Worm (Caenorhabditis elegans) whole organism, L4 larva: ENCODE results near the gene sru-22.
A peak's percentile ranks its signal among the peaks of the same experiment; 100 is the strongest.

ENCODE experiments used
- D1046.2 ChIP-seq: fragments of 200-800 bp; sonication (Bioruptor generic); IDR thresholded peaks from 2 replicates; pipeline ENCODE4 v1.3.6; 2022; ENCODE audit warnings: missing genetic modification characterization, missing compliant biosample characterization
- F10B5.3 ChIP-seq: sonication (generic microtip); optimal IDR thresholded peaks from 2 replicates; lab custom pipeline; 2016; ENCODE audit warnings: mild to moderate bottlenecking, missing genetic modification characterization, missing compliant biosample characterization
- F26F4.8 ChIP-seq: fragments of 200-800 bp; sonication (Bioruptor generic); conservative IDR thresholded peaks from 2 replicates; pipeline ENCODE4 v1.3.6; 2022; ENCODE audit warnings: missing genetic modification characterization, missing compliant biosample characterization
- F44E2.7 ChIP-seq: fragments of 200-800 bp; sonication (Bioruptor generic); IDR thresholded peaks from 2 replicates; pipeline ENCODE4 v2.1.2; 2022; ENCODE audit warnings: missing genetic modification characterization, missing compliant biosample characterization
- F49E8.2 ChIP-seq: sonication (generic microtip); optimal IDR thresholded peaks from 2 replicates; lab custom pipeline; 2016; ENCODE audit warnings: missing compliant biosample characterization, mild to moderate bottlenecking, missing genetic modification characterization, borderline replicate concordance
- T20F7.1 ChIP-seq: fragments of 200-800 bp; sonication (Bioruptor generic); optimal IDR thresholded peaks from 2 replicates; lab custom pipeline; 2018; ENCODE audit warnings: mild to moderate bottlenecking, missing genetic modification characterization, missing compliant biosample characterization
- T26A8.4 ChIP-seq: fragments of 200-800 bp; sonication (Bioruptor generic); IDR thresholded peaks from 2 replicates; pipeline ENCODE4 v1.3.6; 2022; ENCODE audit warnings: missing genetic modification characterization, missing compliant biosample characterization
- Y105C5A.15 ChIP-seq: fragments of 200-800 bp; sonication (Bioruptor generic); IDR thresholded peaks from 2 replicates; pipeline ENCODE4 v1.3.6; 2022; ENCODE audit warnings: missing genetic modification characterization, missing compliant biosample characterization
- Y48G9A.11 ChIP-seq: fragments of 200-800 bp; sonication (Bioruptor generic); IDR thresholded peaks from 2 replicates; pipeline ENCODE4 v1.3.6; 2022; ENCODE audit warnings: missing genetic modification reagents, missing genetic modification characterization, missing compliant biosample characterization
- ZK546.5 ChIP-seq, 2 experiments: sonication (generic microtip); optimal IDR thresholded peaks; 2 replicates each; lab custom pipeline; 2017; ENCODE audit warnings: missing biosample characterization in 2 of 2, missing genetic modification characterization in 2 of 2
- ama-1 ChIP-seq: fragments of 150-350 bp; optimal IDR thresholded peaks from 2 replicates; lab custom pipeline; 2014; ENCODE audit warnings: inconsistent platforms, mixed read lengths
- ceh-20 ChIP-seq: fragments of 200-800 bp; sonication (Bioruptor generic); IDR thresholded peaks from 2 replicates; pipeline ENCODE4 v1.3.6; 2022; ENCODE audit warnings: missing genetic modification reagents, missing genetic modification characterization, missing compliant biosample characterization
- ceh-32 ChIP-seq: sonication (generic microtip); optimal IDR thresholded peaks from 2 replicates; lab custom pipeline; 2016; ENCODE audit warnings: mild to moderate bottlenecking, missing genetic modification characterization, missing compliant biosample characterization; ENCODE audit not compliant: poor library complexity
- ceh-44 ChIP-seq: fragments of 200-800 bp; sonication (Bioruptor generic); IDR thresholded peaks from 2 replicates; pipeline ENCODE4 v1.3.6; 2022; ENCODE audit warnings: missing genetic modification reagents, missing genetic modification characterization, missing compliant biosample characterization
- ces-1 ChIP-seq: fragments of 150-350 bp; sonication (generic microtip); optimal IDR thresholded peaks from 4 replicates; lab custom pipeline; 2014; ENCODE audit warnings: missing biosample characterization, missing genetic modification reagents, missing genetic modification characterization
- daf-8 ChIP-seq: fragments of 200-800 bp; sonication (Bioruptor generic); IDR thresholded peaks from 2 replicates; pipeline ENCODE4 v1.3.6; 2022; ENCODE audit warnings: missing genetic modification characterization, missing compliant biosample characterization
- dmd-6 ChIP-seq: fragments of 200-800 bp; sonication (Bioruptor generic); IDR thresholded peaks from 2 replicates; pipeline ENCODE4 v1.3.6; 2022; ENCODE audit warnings: missing genetic modification reagents, missing genetic modification characterization, missing compliant biosample characterization
- dmd-8 ChIP-seq: fragments of 200-800 bp; sonication (Bioruptor generic); IDR thresholded peaks from 2 replicates; pipeline ENCODE4 v1.3.6; 2022; ENCODE audit warnings: missing genetic modification characterization, missing compliant biosample characterization
- dmd-9 ChIP-seq: fragments of 200-800 bp; sonication (Bioruptor generic); IDR thresholded peaks from 2 replicates; pipeline ENCODE4 v1.3.6; 2022; ENCODE audit warnings: missing genetic modification reagents, missing genetic modification characterization, missing compliant biosample characterization
- dpl-1 ChIP-seq: fragments of 150-350 bp; optimal IDR thresholded peaks from 2 replicates; lab custom pipeline; 2014; ENCODE audit warnings: missing biosample characterization, missing genetic modification reagents, missing genetic modification characterization
- duxl-1 ChIP-seq: sonication (generic microtip); optimal IDR thresholded peaks from 2 replicates; lab custom pipeline; 2016; ENCODE audit warnings: mild to moderate bottlenecking, missing genetic modification characterization, moderate library complexity, missing compliant biosample characterization; ENCODE audit not compliant: poor library complexity
- gei-8 ChIP-seq: fragments of 200-800 bp; sonication (Bioruptor generic); optimal IDR thresholded peaks from 2 replicates; lab custom pipeline; 2018; ENCODE audit warnings: mild to moderate bottlenecking, missing genetic modification characterization, missing compliant biosample characterization
- hif-1 ChIP-seq, 2 experiments: sonication (generic microtip); optimal IDR thresholded peaks; 2 replicates each; lab custom pipeline; 2016 to 2017; ENCODE audit warnings: missing compliant biosample characterization in 2 of 2, missing genetic modification characterization in 2 of 2, missing genetic modification reagents in 2 of 2, missing genotype in 2 of 2, mild to moderate bottlenecking in 1 of 2
- hlh-30 ChIP-seq: sonication (generic microtip); optimal IDR thresholded peaks from 2 replicates; lab custom pipeline; 2017; ENCODE audit warnings: antibody characterized with exemption, mild to moderate bottlenecking, missing genetic modification characterization, missing compliant biosample characterization; ENCODE audit not compliant: insufficient read depth
- jun-1 ChIP-seq: fragments of 150-350 bp; optimal IDR thresholded peaks from 2 replicates; lab custom pipeline; 2014; ENCODE audit warnings: missing biosample characterization, missing genetic modification reagents, missing genetic modification characterization
- lim-7 ChIP-seq: fragments of 200-800 bp; sonication (Bioruptor generic); IDR thresholded peaks from 2 replicates; pipeline ENCODE4 v1.3.6; 2022; ENCODE audit warnings: missing genetic modification characterization, missing compliant biosample characterization
- lin-13 ChIP-seq: fragments of 150-350 bp; optimal IDR thresholded peaks from 2 replicates; lab custom pipeline; 2014; ENCODE audit warnings: missing biosample characterization, missing genetic modification reagents, missing genetic modification characterization
- lin-15B ChIP-seq: fragments of 150-350 bp; sonication (generic microtip); optimal IDR thresholded peaks from 3 replicates; lab custom pipeline; 2014; ENCODE audit warnings: missing biosample characterization, missing genetic modification characterization
- lin-38 ChIP-seq: fragments of 200-800 bp; sonication (Bioruptor generic); IDR thresholded peaks from 2 replicates; pipeline ENCODE4 v1.3.6; 2022; ENCODE audit warnings: missing genetic modification reagents, missing genetic modification characterization, missing compliant biosample characterization
- lir-3 ChIP-seq: sonication (generic microtip); optimal IDR thresholded peaks from 2 replicates; lab custom pipeline; 2016; ENCODE audit warnings: mild to moderate bottlenecking, missing genetic modification characterization, missing compliant biosample characterization
- mdl-1 ChIP-seq, 2 experiments: fragments of 150-350 bp in 1 of 2; sonication (generic microtip) in 1 of 2; optimal IDR thresholded peaks; 2 replicates each; lab custom pipeline; 2014 to 2017; ENCODE audit warnings: missing biosample characterization in 2 of 2, missing genetic modification characterization in 2 of 2
- mes-2 ChIP-seq: sonication (generic microtip); optimal IDR thresholded peaks from 2 replicates; lab custom pipeline; 2016; ENCODE audit warnings: missing genotype, mild to moderate bottlenecking, missing genetic modification characterization, missing compliant biosample characterization; ENCODE audit not compliant: poor library complexity, severe bottlenecking
- mxl-2 ChIP-seq: fragments of 200-800 bp; sonication (Bioruptor generic); conservative IDR thresholded peaks from 2 replicates; pipeline ENCODE4 v1.3.6; 2022; ENCODE audit warnings: missing genetic modification reagents, missing genetic modification characterization, missing compliant biosample characterization
- mxl-3 ChIP-seq: fragments of 200-800 bp; sonication (Bioruptor generic); optimal IDR thresholded peaks from 2 replicates; lab custom pipeline; 2018; ENCODE audit warnings: mild to moderate bottlenecking, missing genetic modification characterization, missing compliant biosample characterization
- nhr-11 ChIP-seq: fragments of 150-350 bp; optimal IDR thresholded peaks from 2 replicates; lab custom pipeline; 2014; ENCODE audit warnings: missing biosample characterization, missing genetic modification characterization
- nhr-28 ChIP-seq: fragments of 150-350 bp; optimal IDR thresholded peaks from 2 replicates; lab custom pipeline; 2014; ENCODE audit warnings: missing biosample characterization, missing genetic modification characterization
- nhr-6 ChIP-seq: fragments of 150-350 bp; optimal IDR thresholded peaks from 2 replicates; lab custom pipeline; 2014; ENCODE audit warnings: missing biosample characterization, missing genetic modification characterization
- nhr-77 ChIP-seq: fragments of 150-350 bp; optimal IDR thresholded peaks from 2 replicates; lab custom pipeline; 2014; ENCODE audit warnings: missing biosample characterization, missing genetic modification characterization
- php-3 ChIP-seq: fragments of 200-800 bp; sonication (Bioruptor generic); IDR thresholded peaks from 2 replicates; pipeline ENCODE4 v1.3.6; 2022; ENCODE audit warnings: missing genetic modification reagents, missing genetic modification characterization, missing compliant biosample characterization
- pqm-1 ChIP-seq: sonication (generic microtip); optimal IDR thresholded peaks from 2 replicates; lab custom pipeline; 2017; ENCODE audit warnings: missing biosample characterization, missing genetic modification characterization
- rbr-2 ChIP-seq: sonication (generic microtip); optimal IDR thresholded peaks from 2 replicates; lab custom pipeline; 2016; ENCODE audit warnings: missing genotype, missing genetic modification characterization, missing compliant biosample characterization
- set-16 ChIP-seq: fragments of 200-800 bp; sonication (Bioruptor generic); IDR thresholded peaks from 2 replicates; pipeline ENCODE4 v1.3.6; 2022; ENCODE audit warnings: missing genetic modification reagents, missing genetic modification characterization, missing compliant biosample characterization
- skn-1 ChIP-seq: fragments of 150-350 bp; optimal IDR thresholded peaks from 2 replicates; lab custom pipeline; 2014; ENCODE audit warnings: missing biosample characterization, missing genetic modification characterization
- snpc-1.2 ChIP-seq: fragments of 200-800 bp; sonication (Bioruptor generic); IDR thresholded peaks from 2 replicates; pipeline ENCODE4 v1.3.6; 2022; ENCODE audit warnings: missing genetic modification reagents, missing genetic modification characterization, missing compliant biosample characterization
- spr-1 ChIP-seq: sonication (generic microtip); optimal IDR thresholded peaks from 2 replicates; lab custom pipeline; 2016; ENCODE audit warnings: mild to moderate bottlenecking, missing genetic modification characterization, missing compliant biosample characterization
- spr-3 ChIP-seq: fragments of 200-800 bp; sonication (Bioruptor generic); optimal IDR thresholded peaks from 2 replicates; lab custom pipeline; 2018; ENCODE audit warnings: mild to moderate bottlenecking, missing genetic modification characterization, missing compliant biosample characterization
- unc-39 ChIP-seq: sonication (generic microtip); optimal IDR thresholded peaks from 2 replicates; lab custom pipeline; 2017; ENCODE audit warnings: missing biosample characterization, missing genetic modification characterization
- zag-1 ChIP-seq: fragments of 150-350 bp; optimal IDR thresholded peaks from 2 replicates; lab custom pipeline; 2014; ENCODE audit warnings: missing biosample characterization, missing genetic modification characterization
- zfp-2 ChIP-seq: sonication (generic microtip); optimal IDR thresholded peaks from 2 replicates; lab custom pipeline; 2016; ENCODE audit warnings: mild to moderate bottlenecking, missing genetic modification characterization, missing compliant biosample characterization
- zfp-3 ChIP-seq: fragments of 200-800 bp; sonication (Bioruptor generic); conservative IDR thresholded peaks from 2 replicates; pipeline ENCODE4 v1.3.6; 2022; ENCODE audit warnings: missing genetic modification reagents, missing genetic modification characterization, missing compliant biosample characterization
- zip-2 ChIP-seq: fragments of 150-350 bp; optimal IDR thresholded peaks from 2 replicates; lab custom pipeline; 2014; ENCODE audit warnings: missing biosample characterization, missing genetic modification characterization
- ztf-7 ChIP-seq: fragments of 150-350 bp; optimal IDR thresholded peaks from 2 replicates; lab custom pipeline; 2014; ENCODE audit warnings: missing biosample characterization, missing genetic modification characterization

sru-22 gene

DNA sequence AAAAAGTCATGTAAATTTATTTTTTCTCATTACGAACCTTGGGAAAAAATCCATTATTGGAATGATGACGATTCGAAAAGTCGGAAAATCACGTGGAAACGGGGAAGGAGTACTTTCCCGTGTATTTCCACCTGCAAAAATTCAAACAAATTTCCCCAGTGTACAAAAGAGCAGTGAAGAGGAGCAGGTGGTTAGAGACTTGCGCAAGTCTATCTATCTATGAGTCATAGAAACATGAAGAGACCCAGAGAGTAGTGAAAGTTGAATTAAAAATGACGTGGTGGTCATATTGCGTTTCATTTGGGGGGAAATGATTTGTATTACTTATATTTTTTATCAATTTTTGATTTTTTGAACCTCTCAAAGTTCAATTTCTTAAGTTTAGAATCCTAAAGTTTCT lies 25.7 kb upstream of the sru-22 start, which contains the start of gene nhr-50 (continued):
- TF ChIP-seq hlh-30 (tag; lab: Kevin White, UChicago) (peak; percentile 80), snpc-1.2 (GFP tag; lab: Robert Waterston, UW) (no peak), ceh-32 (tag; lab: Kevin White, UChicago) (no peak), dmd-8 (GFP tag; lab: Robert Waterston, UW) (no peak), dpl-1 (GFP tag; lab: Kevin White, UChicago) (peak; percentile 31), F44E2.7 (GFP tag; lab: Robert Waterston, UW) (no peak), spr-1 (tag; lab: Kevin White, UChicago) (no peak), ZK546.5 (tag; optimal IDR thresholded peaks at IDR 0.05; lab: Kevin White, UChicago) (no peak), nhr-6 (tag; lab: Kevin White, UChicago) (peak; percentile 93), T26A8.4 (GFP tag; lab: Robert Waterston, UW) (no peak), F10B5.3 (tag; lab: Kevin White, UChicago) (no peak), rbr-2 (tag; lab: Kevin White, UChicago) (no peak), lin-15B (tag; lab: Kevin White, UChicago) (no peak), zag-1 (tag; lab: Kevin White, UChicago) (no peak), F49E8.2 (tag; lab: Kevin White, UChicago) (no peak), mdl-1 (tag; optimal IDR thresholded peaks at IDR 0.05; lab: Kevin White, UChicago) (peak; percentile 1 to 73), nhr-28 (tag; lab: Kevin White, UChicago) (peak; percentile 67), mes-2 (tag; lab: Kevin White, UChicago) (no peak), Y48G9A.11 (no peak), php-3 (GFP tag; lab: Robert Waterston, UW) (no peak), zfp-2 (tag; lab: Kevin White, UChicago) (no peak), mxl-2 (GFP tag; lab: Robert Waterston, UW) (no peak), unc-39 (tag; lab: Kevin White, UChicago) (no peak), lim-7 (no peak), duxl-1 (no peak), zip-2 (tag; lab: Kevin White, UChicago) (no peak), F26F4.8 (no peak), pqm-1 (tag; lab: Kevin White, UChicago) (peak; percentile 35), ces-1 (GFP tag; lab: Kevin White, UChicago) (no peak), dmd-6 (GFP tag; lab: Robert Waterston, UW) (peak; percentile 90), ceh-20 (GFP tag; lab: Robert Waterston, UW) (no peak), nhr-77 (peak; percentile 66), D1046.2 (GFP tag; lab: Robert Waterston, UW) (no peak), daf-8 (GFP tag; lab: Robert Waterston, UW) (no peak), lin-38 (GFP tag; lab: Robert Waterston, UW) (no peak), ama-1 (lab: Kevin White, UChicago) (no peak), jun-1 (peak; percentile 18), ceh-44 (GFP tag; lab: Robert Waterston, UW) (no peak), Y105C5A.15 (no peak), mxl-3 (GFP tag; lab: Kevin White, UChicago) (peak; percentile 14), lin-13 (GFP tag; lab: Kevin White, UChicago) (no peak), spr-3 (GFP tag; lab: Kevin White, UChicago) (no peak), dmd-9 (GFP tag; lab: Robert Waterston, UW) (no peak), lir-3 (tag; lab: Kevin White, UChicago) (no peak), zfp-3 (no peak), ztf-7 (no peak), set-16 (GFP tag; lab: Robert Waterston, UW) (no peak), nhr-11 (no peak), T20F7.1 (no peak), skn-1 (tag; lab: Kevin White, UChicago) (no peak), hif-1 (tag; optimal IDR thresholded peaks at IDR 0.05; lab: Kevin White, UChicago) (no peak), gei-8 (GFP tag; lab: Kevin White, UChicago) (no peak)
